Worm (Caenorhabditis elegans): ENCODE data around the gene enee-1.

- TF ChIP-seq rcor-1 (GFP tag; IDR thresholded peaks at IDR 0.05) (no peak), ceh-40 (GFP tag; IDR thresholded peaks at IDR 0.05) (no peak), tbx-9 (tag; optimal IDR thresholded peaks at IDR 0.05; ENCODE audit: borderline replicate concordance) (no peak), T26A5.8 (tag; optimal IDR thresholded peaks at IDR 0.05) (no peak), dox-1 (GFP tag; IDR thresholded peaks at IDR 0.05) (peak; percentile 44; the same call in 1 of the 2 replicates), hmg-20 (GFP tag; IDR thresholded peaks at IDR 0.05) (no peak), ceh-91 (GFP tag; IDR thresholded peaks at IDR 0.05) (no peak), dpff-1 (tag; optimal IDR thresholded peaks at IDR 0.05) (no peak), ama-1 (optimal IDR thresholded peaks at IDR 0.05) (no peak), ama-1 (GFP tag; optimal IDR thresholded peaks at IDR 0.05) (no peak)
Observed at ce11 chrII:66322-66721, 41.9 kb downstream of the enee-1 start.

Data from whole organism, young adult.